Fruit fly (Drosophila melanogaster): ENCODE results near the gene Ref2.

The Ref2 gene

dm6 chr2L:12602808-12603207 is 43.3 kb downstream of the Ref2 start:
- TF ChIP-seq psq (GFP tag; optimal IDR thresholded peaks at IDR 0.05) (no peak), N (GFP tag; optimal IDR thresholded peaks at IDR 0.05) (no peak), rgr (GFP tag; optimal IDR thresholded peaks at IDR 0.05) (no peak), woc (GFP tag; optimal IDR thresholded peaks at IDR 0.05) (no peak), Jra (GFP tag; optimal IDR thresholded peaks at IDR 0.05) (no peak), Rel (GFP tag; optimal IDR thresholded peaks at IDR 0.05) (no peak), Rel (tag; optimal IDR thresholded peaks at IDR 0.05) (no peak)

- TF ChIP-seq woc (GFP tag; optimal IDR thresholded peaks at IDR 0.05) (peak; percentile 45), OdsH (GFP tag; optimal IDR thresholded peaks at IDR 0.05) (peak; percentile 43), Dfd (GFP tag; optimal IDR thresholded peaks at IDR 0.05) (no peak), tai (GFP tag; optimal IDR thresholded peaks at IDR 0.05) (peak; percentile 4), Rel (GFP tag; optimal IDR thresholded peaks at IDR 0.05) (no peak), Rel (tag; optimal IDR thresholded peaks at IDR 0.05) (no peak), h (GFP tag; optimal IDR thresholded peaks at IDR 0.05) (peak; percentile 28), ey (GFP tag; optimal IDR thresholded peaks at IDR 0.05) (peak; percentile 38), Myc (optimal IDR thresholded peaks at IDR 0.05) (no peak), CrebA (GFP tag; optimal IDR thresholded peaks at IDR 0.05; ENCODE audit: borderline replicate concordance) (no peak), lola (GFP tag; optimal IDR thresholded peaks at IDR 0.05) (no peak), Sp1 (GFP tag; optimal IDR thresholded peaks at IDR 0.05) (peak; percentile 77), Jra (GFP tag; optimal IDR thresholded peaks at IDR 0.05) (no peak), Abd-B (GFP tag; optimal IDR thresholded peaks at IDR 0.05) (no peak), foxo (GFP tag; optimal IDR thresholded peaks at IDR 0.05) (peak in 1 of 2 experiments; percentile 53), brk (GFP tag; optimal IDR thresholded peaks at IDR 0.05) (no peak), dl (GFP tag; optimal IDR thresholded peaks at IDR 0.05; ENCODE audit: insufficient read depth in 1 of 2, partially characterized antibody in 2 of 2) (no peak), jim (GFP tag; optimal IDR thresholded peaks at IDR 0.05) (no peak), Hr78 (GFP tag; optimal IDR thresholded peaks at IDR 0.05) (no peak), usp (GFP tag; optimal IDR thresholded peaks at IDR 0.05) (no peak), Hr83 (GFP tag; optimal IDR thresholded peaks at IDR 0.05; ENCODE audit: poor library complexity, severe bottlenecking) (no peak), Dif (GFP tag; optimal IDR thresholded peaks at IDR 0.05; ENCODE audit: partially characterized antibody) (no peak), Mio (GFP tag; optimal IDR thresholded peaks at IDR 0.05) (no peak), Hnf4 (GFP tag; optimal IDR thresholded peaks at IDR 0.05) (peak; percentile 39), rgr (GFP tag; optimal IDR thresholded peaks at IDR 0.05) (peak; percentile 14), br (GFP tag; optimal IDR thresholded peaks at IDR 0.05) (peak; percentile 41), CG32264 (GFP tag; optimal IDR thresholded peaks at IDR 0.05) (no peak), psq (GFP tag; optimal IDR thresholded peaks at IDR 0.05) (peak; percentile 13), fru (GFP tag; optimal IDR thresholded peaks at IDR 0.05) (peak; percentile 35), HLH106 (tag; optimal IDR thresholded peaks at IDR 0.05) (peak; percentile 61), dmrt93B (GFP tag; optimal IDR thresholded peaks at IDR 0.05) (no peak), GATAd (GFP tag; optimal IDR thresholded peaks at IDR 0.05) (no peak)
These were observed 43.9 kb downstream of the Ref2 start for dm6 chr2L:12602200-12602628.

- TF ChIP-seq fru (GFP tag; optimal IDR thresholded peaks at IDR 0.05) (peak; percentile 62), dmrt93B (GFP tag; optimal IDR thresholded peaks at IDR 0.05) (peak; percentile 20), woc (GFP tag; optimal IDR thresholded peaks at IDR 0.05) (peak; percentile 68), h (GFP tag; optimal IDR thresholded peaks at IDR 0.05) (peak; percentile 46), Sp1 (GFP tag; optimal IDR thresholded peaks at IDR 0.05) (peak; percentile 40), br (GFP tag; optimal IDR thresholded peaks at IDR 0.05) (peak; percentile 43), ey (GFP tag; optimal IDR thresholded peaks at IDR 0.05) (peak; percentile 44), HLH106 (tag; optimal IDR thresholded peaks at IDR 0.05) (peak; percentile 39), tai (GFP tag; optimal IDR thresholded peaks at IDR 0.05) (no peak), rgr (GFP tag; optimal IDR thresholded peaks at IDR 0.05) (no peak), N (GFP tag; optimal IDR thresholded peaks at IDR 0.05) (no peak), Rel (GFP tag; optimal IDR thresholded peaks at IDR 0.05) (no peak), Rel (tag; optimal IDR thresholded peaks at IDR 0.05) (no peak), OdsH (GFP tag; optimal IDR thresholded peaks at IDR 0.05) (peak; percentile 58), jim (GFP tag; optimal IDR thresholded peaks at IDR 0.05) (no peak), foxo (GFP tag; optimal IDR thresholded peaks at IDR 0.05) (peak in 1 of 2 experiments; percentile 59), psq (GFP tag; optimal IDR thresholded peaks at IDR 0.05) (peak; percentile 43)
These were observed 48.1 kb downstream of the Ref2 start for dm6 chr2L:12598012-12598411.

- TF ChIP-seq Vsx2 (GFP tag; optimal IDR thresholded peaks at IDR 0.05; ENCODE audit: partially characterized antibody) (no peak), Rel (GFP tag; optimal IDR thresholded peaks at IDR 0.05) (no peak), Rel (tag; optimal IDR thresholded peaks at IDR 0.05) (no peak), dsf (GFP tag; optimal IDR thresholded peaks at IDR 0.05; ENCODE audit: borderline replicate concordance) (no peak), pan (optimal IDR thresholded peaks at IDR 0.05) (no peak), dmrt93B (GFP tag; optimal IDR thresholded peaks at IDR 0.05) (no peak), jim (GFP tag; optimal IDR thresholded peaks at IDR 0.05) (no peak), Hr78 (GFP tag; optimal IDR thresholded peaks at IDR 0.05) (no peak), Mio (GFP tag; optimal IDR thresholded peaks at IDR 0.05) (no peak), rgr (GFP tag; optimal IDR thresholded peaks at IDR 0.05) (no peak)
These were observed 50.4 kb downstream of the Ref2 start for dm6 chr2L:12595774-12596173.
